Worm (Caenorhabditis elegans): ENCODE results near the gene gbf-1.

ce11 chrIII:11727010-11727409, 46.5 kb downstream of the gbf-1 start:
- TF ChIP-seq ceh-45 (GFP tag; IDR thresholded peaks at IDR 0.05) (no peak), unc-42 (tag; optimal IDR thresholded peaks at IDR 0.05) (no peak), ceh-18 (tag; optimal IDR thresholded peaks at IDR 0.05) (no peak), tbx-2 (tag; optimal IDR thresholded peaks at IDR 0.05) (no peak), nfya-1 (tag; optimal IDR thresholded peaks at IDR 0.05) (no peak)
